Worm (Caenorhabditis elegans): ENCODE data around the gene T25D3.3.

DNA sequence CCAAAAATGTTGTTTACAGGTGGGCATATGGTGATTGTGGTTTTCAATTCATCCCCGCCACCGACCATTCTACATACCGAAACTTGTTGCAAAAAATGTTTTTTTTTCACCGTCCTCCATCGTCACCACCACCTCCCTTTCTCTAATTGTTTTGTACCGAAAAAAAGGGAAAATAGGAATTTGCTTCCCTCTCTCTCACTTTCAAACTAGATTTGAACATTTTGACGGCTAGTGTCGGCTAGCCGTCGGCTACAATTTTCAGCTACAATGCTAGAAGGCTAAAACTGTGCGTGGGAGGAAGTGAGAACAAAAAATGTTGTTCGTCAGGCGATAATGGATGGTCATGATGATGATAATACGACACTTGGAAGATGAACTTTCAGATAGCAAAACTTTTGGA is 25.8 kb downstream of the T25D3.3 start:
- TF ChIP-seq aly-2 (tag; optimal IDR thresholded peaks at IDR 0.05), result no peak
- no peak for TF ChIP-seq nhr-10 (tag; optimal IDR thresholded peaks at IDR 0.05)
- TF ChIP-seq nhr-23 (tag; optimal IDR thresholded peaks at IDR 0.05), result no peak
- no peak for TF ChIP-seq crh-2 (tag; optimal IDR thresholded peaks at IDR 0.05)
- TF ChIP-seq unc-39 (tag; optimal IDR thresholded peaks at IDR 0.05), result no peak
- no peak for TF ChIP-seq unc-62 (GFP tag; optimal IDR thresholded peaks at IDR 0.05)
- TF ChIP-seq ZK546.5 (tag; optimal IDR thresholded peaks at IDR 0.05), result no peak
- no peak for TF ChIP-seq mab-5 (tag; optimal IDR thresholded peaks at IDR 0.05)
- TF ChIP-seq ama-1 (optimal IDR thresholded peaks at IDR 0.05), result no peak
- TF ChIP-seq mdl-1 (tag; optimal IDR thresholded peaks at IDR 0.05), result no peak
